Fruit fly (Drosophila melanogaster) whole organism, embryonic: ENCODE measurements around the gene CG11608.
A peak's percentile ranks its signal among the peaks of the same experiment; 100 is the strongest.

Experiments used
- Abd-B ChIP-seq: fragments of 200-800 bp; sonication (Bioruptor generic); optimal IDR thresholded peaks from 2 replicates; lab custom pipeline; 2018; ENCODE audit warnings: missing biosample characterization, mild to moderate bottlenecking, missing genetic modification characterization, moderate library complexity
- Bgb ChIP-seq: fragments of 200-800 bp; sonication (Bioruptor generic); IDR thresholded peaks from 2 replicates; pipeline ENCODE4 v1.3.6; 2022; ENCODE audit warnings: missing biosample characterization, missing genetic modification characterization; ENCODE audit not compliant: partially characterized antibody
- CG10267 ChIP-seq: fragments of 200-800 bp; sonication (Bioruptor generic); optimal IDR thresholded peaks from 2 replicates; lab custom pipeline; 2018; ENCODE audit warnings: missing biosample characterization, mild to moderate bottlenecking, missing genetic modification characterization, moderate library complexity
- CG10321 ChIP-seq: fragments of 200-800 bp; sonication (Bioruptor generic); IDR thresholded peaks from 2 replicates; pipeline ENCODE4 v1.3.6; 2022; ENCODE audit warnings: missing biosample characterization, missing genetic modification characterization
- CG12942 ChIP-seq: fragments of 200-800 bp; sonication (Bioruptor generic); optimal IDR thresholded peaks from 3 replicates; lab custom pipeline; 2016; ENCODE audit warnings: missing biosample characterization, missing genetic modification characterization
- CG16813 ChIP-seq: fragments of 200-800 bp; sonication (Bioruptor generic); IDR thresholded peaks from 3 replicates; pipeline ENCODE4 v1.3.6; 2022; ENCODE audit warnings: missing biosample characterization, missing genetic modification characterization; ENCODE audit not compliant: partially characterized antibody
- CG17829 ChIP-seq: fragments of 200-800 bp; optimal IDR thresholded peaks from 2 replicates; lab custom pipeline; 2019; ENCODE audit warnings: missing biosample characterization, mild to moderate bottlenecking, missing genetic modification characterization, moderate library complexity
- CG2116 ChIP-seq: fragments of 200-800 bp; sonication (Bioruptor generic); optimal IDR thresholded peaks from 3 replicates; lab custom pipeline; 2018; ENCODE audit warnings: missing biosample characterization, mild to moderate bottlenecking, missing genetic modification characterization
- CG2120 ChIP-seq: fragments of 200-800 bp; sonication (Bioruptor generic); optimal IDR thresholded peaks from 3 replicates; lab custom pipeline; 2016; ENCODE audit warnings: missing biosample characterization, missing genetic modification characterization
- CG2712 ChIP-seq: fragments of 200-800 bp; optimal IDR thresholded peaks from 3 replicates; lab custom pipeline; 2019; ENCODE audit warnings: missing biosample characterization, mild to moderate bottlenecking, missing genetic modification characterization, moderate library complexity
- CG33557 ChIP-seq: fragments of 200-800 bp; sonication (Bioruptor generic); optimal IDR thresholded peaks from 2 replicates; lab custom pipeline; 2019; ENCODE audit warnings: missing biosample characterization, mild to moderate bottlenecking, missing genetic modification characterization, moderate library complexity
- CG5245 ChIP-seq: fragments of 200-800 bp; sonication (Bioruptor generic); optimal IDR thresholded peaks from 3 replicates; lab custom pipeline; 2016; ENCODE audit warnings: missing biosample characterization, missing genetic modification characterization
- CG6254 ChIP-seq: fragments of 200-800 bp; sonication (Bioruptor generic); optimal IDR thresholded peaks from 3 replicates; lab custom pipeline; 2017; ENCODE audit warnings: mild to moderate bottlenecking, missing biosample characterization, missing genetic modification reagents, missing genetic modification characterization
- CG6689 ChIP-seq: fragments of 200-800 bp; sonication (Bioruptor generic); IDR thresholded peaks from 2 replicates; pipeline ENCODE4 v1.3.6; 2022; ENCODE audit warnings: missing biosample characterization, missing genetic modification characterization
- D ChIP-seq, 2 experiments: fragments of 200-800 bp in 1 of 2; fragments of >200 bp in 1 of 2; sonication (Bioruptor generic) in 1 of 2; optimal IDR thresholded peaks; 2 replicates in 1 of 2; 3 replicates in 1 of 2; lab custom pipeline; 2017; ENCODE audit warnings: mild to moderate bottlenecking in 1 of 2, missing biosample characterization in 1 of 2, missing genetic modification characterization in 1 of 2, missing genetic modification reagents in 1 of 2
- Dbx ChIP-seq: fragments of 200-800 bp; sonication (Bioruptor generic); IDR thresholded peaks from 3 replicates; pipeline ENCODE4 v1.3.6; 2022; ENCODE audit warnings: missing biosample characterization, missing genetic modification characterization
- Hr78 ChIP-seq, 2 experiments: fragments of 200-800 bp in 1 of 2; fragments of >200 bp in 1 of 2; sonication (Bioruptor generic) in 1 of 2; optimal IDR thresholded peaks; 2 replicates each; lab custom pipeline; 2017 to 2019; ENCODE audit warnings: missing biosample characterization in 2 of 2, missing genetic modification characterization in 2 of 2, mild to moderate bottlenecking in 1 of 2, moderate library complexity in 1 of 2
- Lhr ChIP-seq: fragments of 200-800 bp; sonication (Bioruptor generic); optimal IDR thresholded peaks from 3 replicates; lab custom pipeline; 2017; ENCODE audit warnings: mild to moderate bottlenecking, missing biosample characterization, missing genetic modification reagents, missing genetic modification characterization
- NFAT ChIP-seq: fragments of 200-800 bp; sonication (Bioruptor generic); IDR thresholded peaks from 2 replicates; pipeline ENCODE4 v1.3.6; 2022; ENCODE audit warnings: missing biosample characterization, missing genetic modification characterization
- NK7.1 ChIP-seq: fragments of 200-800 bp; sonication (Bioruptor generic); optimal IDR thresholded peaks from 3 replicates; lab custom pipeline; 2016; ENCODE audit warnings: missing biosample characterization, missing genetic modification characterization
- Pdp1 ChIP-seq, 2 experiments: fragments of 200-800 bp; sonication (Bioruptor generic); optimal IDR thresholded peaks; 3 replicates each; lab custom pipeline; 2016; ENCODE audit warnings: missing biosample characterization in 2 of 2, missing genetic modification characterization in 2 of 2, mild to moderate bottlenecking in 1 of 2, moderate library complexity in 1 of 2
- Ravus ChIP-seq: fragments of 200-800 bp; sonication (Bioruptor generic); IDR thresholded peaks from 2 replicates; pipeline ENCODE4 v1.3.6; 2022; ENCODE audit warnings: missing biosample characterization, missing genetic modification characterization
- Ssrp ChIP-seq: fragments of 200-800 bp; sonication (Bioruptor generic); optimal IDR thresholded peaks from 2 replicates; lab custom pipeline; 2018; ENCODE audit warnings: missing biosample characterization, mild to moderate bottlenecking, missing genetic modification characterization, moderate library complexity
- Tbp ChIP-seq: fragments of >200 bp; optimal IDR thresholded peaks from 2 replicates; lab custom pipeline; 2018; ENCODE audit warnings: missing biosample characterization, missing genetic modification characterization
- bigmax ChIP-seq: fragments of 200-800 bp; sonication (Bioruptor generic); optimal IDR thresholded peaks from 2 replicates; lab custom pipeline; 2018; ENCODE audit warnings: missing biosample characterization, mild to moderate bottlenecking, missing genetic modification characterization
- cg ChIP-seq: fragments of 200-800 bp; sonication (Bioruptor generic); optimal IDR thresholded peaks from 3 replicates; lab custom pipeline; 2019; ENCODE audit warnings: missing biosample characterization, mild to moderate bottlenecking, missing genetic modification characterization, moderate library complexity
- chm ChIP-seq: fragments of 200-800 bp; sonication (Bioruptor generic); IDR thresholded peaks from 2 replicates; pipeline ENCODE4 v1.3.6; 2022; ENCODE audit warnings: missing biosample characterization, missing genetic modification characterization
- crc ChIP-seq: fragments of 200-800 bp; sonication (Bioruptor generic); optimal IDR thresholded peaks from 2 replicates; lab custom pipeline; 2016; ENCODE audit warnings: missing biosample characterization, missing genetic modification characterization
- da ChIP-seq: fragments of 200-800 bp; sonication (Bioruptor generic); optimal IDR thresholded peaks from 2 replicates; lab custom pipeline; 2016; ENCODE audit warnings: missing biosample characterization, missing genetic modification characterization
- gfzf ChIP-seq: fragments of 200-800 bp; sonication (Bioruptor generic); optimal IDR thresholded peaks from 2 replicates; lab custom pipeline; 2016; ENCODE audit warnings: missing biosample characterization, mild to moderate bottlenecking, missing genetic modification characterization, moderate library complexity
- gsb-n ChIP-seq: fragments of 200-800 bp; sonication (Bioruptor generic); optimal IDR thresholded peaks from 3 replicates; lab custom pipeline; 2018; ENCODE audit warnings: missing biosample characterization, mild to moderate bottlenecking, missing genetic modification characterization
- insv ChIP-seq, 2 experiments: fragments of 200-800 bp; sonication (Bioruptor generic); optimal IDR thresholded peaks; 3 replicates each; lab custom pipeline; 2016 to 2018; ENCODE audit warnings: missing biosample characterization in 2 of 2, missing genetic modification characterization in 2 of 2
- ken ChIP-seq: fragments of 200-800 bp; sonication (Bioruptor generic); IDR thresholded peaks from 3 replicates; pipeline ENCODE4 v1.3.6; 2022; ENCODE audit warnings: missing biosample characterization, missing genetic modification characterization
- lmd ChIP-seq: fragments of 200-800 bp; sonication (Bioruptor generic); IDR thresholded peaks from 2 replicates; pipeline ENCODE4 v1.3.6; 2022; ENCODE audit warnings: missing biosample characterization, missing genetic modification characterization
- maf-S ChIP-seq: fragments of 200-800 bp; sonication (Bioruptor generic); optimal IDR thresholded peaks from 2 replicates; lab custom pipeline; 2016; ENCODE audit warnings: missing biosample characterization, missing genetic modification characterization
- oc ChIP-seq: fragments of 200-800 bp; sonication (Bioruptor generic); optimal IDR thresholded peaks from 2 replicates; lab custom pipeline; 2018; ENCODE audit warnings: missing biosample characterization, mild to moderate bottlenecking, missing genetic modification characterization, moderate library complexity
- pros ChIP-seq: fragments of 200-800 bp; sonication (Bioruptor generic); optimal IDR thresholded peaks from 3 replicates; lab custom pipeline; 2019; ENCODE audit warnings: missing biosample characterization, mild to moderate bottlenecking, missing genetic modification characterization, moderate library complexity
- run ChIP-seq: fragments of 200-800 bp; sonication (Bioruptor generic); optimal IDR thresholded peaks from 3 replicates; lab custom pipeline; 2018; ENCODE audit warnings: missing biosample characterization, mild to moderate bottlenecking, missing genetic modification characterization
- sc ChIP-seq, 3 experiments: fragments of >200 bp in 2 of 3; fragments of 200-800 bp in 1 of 3; sonication (Bioruptor generic) in 1 of 3; optimal IDR thresholded peaks; 2 replicates in 2 of 3; 3 replicates in 1 of 3; lab custom pipeline; 2017; ENCODE audit warnings: mild to moderate bottlenecking in 1 of 3, missing biosample characterization in 1 of 3, missing genetic modification characterization in 1 of 3, missing genetic modification reagents in 1 of 3
- sd ChIP-seq: fragments of 200-800 bp; sonication (Bioruptor generic); optimal IDR thresholded peaks from 3 replicates; lab custom pipeline; 2018; ENCODE audit warnings: missing biosample characterization, mild to moderate bottlenecking, missing genetic modification characterization, moderate library complexity
- stwl ChIP-seq: fragments of 200-800 bp; sonication (Bioruptor generic); optimal IDR thresholded peaks from 3 replicates; lab custom pipeline; 2018; ENCODE audit warnings: missing biosample characterization, mild to moderate bottlenecking, missing genetic modification characterization, moderate library complexity
- trh ChIP-seq: fragments of 200-800 bp; sonication (Bioruptor generic); optimal IDR thresholded peaks from 2 replicates; lab custom pipeline; 2016; ENCODE audit warnings: missing biosample characterization, missing genetic modification characterization
- unc-4 ChIP-seq: fragments of 200-800 bp; sonication (Bioruptor generic); IDR thresholded peaks from 2 replicates; pipeline ENCODE4 v1.3.6; 2022; ENCODE audit warnings: missing biosample characterization, missing genetic modification characterization; ENCODE audit not compliant: partially characterized antibody
- vnd ChIP-seq: fragments of 200-800 bp; sonication (Bioruptor generic); IDR thresholded peaks from 3 replicates; pipeline ENCODE4 v1.3.6; 2022; ENCODE audit warnings: missing biosample characterization, missing genetic modification characterization; ENCODE audit not compliant: partially characterized antibody
- zen ChIP-seq: fragments of 200-800 bp; sonication (Bioruptor generic); optimal IDR thresholded peaks from 3 replicates; lab custom pipeline; 2018; ENCODE audit warnings: missing biosample characterization, mild to moderate bottlenecking, missing genetic modification characterization, moderate library complexity
- zfh1 ChIP-seq: fragments of 200-800 bp; sonication (Bioruptor generic); IDR thresholded peaks from 3 replicates; pipeline ENCODE4 v1.3.6; 2022; ENCODE audit warnings: missing biosample characterization, missing genetic modification characterization

CG11608 gene

dm6 chr3R:12649099-12650029 lies 11.1 kb downstream of the CG11608 start (continued):
- TF ChIP-seq run (tag; lab: Kevin White, UChicago) (no peak), Pdp1 (GFP tag; optimal IDR thresholded peaks at IDR 0.05; lab: Kevin White, UChicago) (no peak), cg (peak; percentile 10), CG2120 (GFP tag; lab: Kevin White, UChicago) (no peak), gfzf (GFP tag; lab: Kevin White, UChicago) (no peak), D (optimal IDR thresholded peaks at IDR 0.05; lab: Kevin White, UChicago) (peak; percentile 90), D (GFP tag; optimal IDR thresholded peaks at IDR 0.05; lab: Kevin White, UChicago) (no peak), CG5245 (GFP tag; lab: Kevin White, UChicago) (no peak), crc (GFP tag; lab: Kevin White, UChicago) (no peak), Hr78 (GFP tag; optimal IDR thresholded peaks at IDR 0.05; lab: Kevin White, UChicago) (peak in 1 of 2 experiments; percentile 42), CG17829 (peak; percentile 2), zfh1 (0 out of 3 replicates have a peak, but pooled peaks have one; percentile 15), maf-S (GFP tag; lab: Kevin White, UChicago) (no peak), zen (tag; lab: Kevin White, UChicago) (peak; percentile 63), CG16813 (GFP tag; lab: Robert Waterston, UW) (0 out of 3 replicates have a peak, but pooled peaks have one; percentile 14), lmd (no peak), gsb-n (tag; lab: Kevin White, UChicago) (peak; percentile 57), trh (GFP tag; lab: Kevin White, UChicago) (no peak), NK7.1 (GFP tag; lab: Kevin White, UChicago) (no peak), CG6689 (GFP tag; lab: Robert Waterston, UW) (no peak), oc (tag; lab: Kevin White, UChicago) (peak; percentile 35), Ravus (GFP tag; lab: Robert Waterston, UW) (no peak), CG6254 (GFP tag; lab: Kevin White, UChicago) (no peak), da (GFP tag; lab: Kevin White, UChicago) (no peak), sd (peak; percentile 93)

dm6 chr3R:12650537-12650936 lies 12.3 kb downstream of the CG11608 start:
- no peak for TF ChIP-seq NFAT (GFP tag; lab: Robert Waterston, UW)
- TF ChIP-seq Abd-B (GFP tag; lab: Kevin White, UChicago), result peak; percentile 12
- TF ChIP-seq CG33557 (GFP tag; lab: Kevin White, UChicago), result no peak
- TF ChIP-seq CG12942, result no peak
- no peak for TF ChIP-seq bigmax (GFP tag; lab: Kevin White, UChicago)
- peak; percentile 50; the same call in 2 of the 3 replicates for TF ChIP-seq vnd
- peak; percentile 13 for TF ChIP-seq sd
- peak; percentile 31 for TF ChIP-seq stwl (tag; lab: Kevin White, UChicago)
- peak; percentile 8 for TF ChIP-seq Lhr (GFP tag; lab: Kevin White, UChicago)
- no peak for TF ChIP-seq CG10321 (GFP tag; lab: Robert Waterston, UW)
- no peak for TF ChIP-seq Tbp (GFP tag; lab: Kevin White, UChicago)
- no peak for TF ChIP-seq sc (optimal IDR thresholded peaks at IDR 0.05; lab: Kevin White, UChicago)
- TF ChIP-seq sc (GFP tag; optimal IDR thresholded peaks at IDR 0.05; lab: Kevin White, UChicago), result no peak
- peak; percentile 1 for TF ChIP-seq Ssrp (tag; lab: Kevin White, UChicago)
- TF ChIP-seq Dbx, result no peak
- TF ChIP-seq unc-4 (GFP tag; lab: Robert Waterston, UW), result no peak
- peak; percentile 11 for TF ChIP-seq CG2116
- TF ChIP-seq insv (GFP tag; optimal IDR thresholded peaks at IDR 0.05; lab: Kevin White, UChicago), result peak in 1 of 2 experiments; percentile 61
- no peak for TF ChIP-seq ken
- TF ChIP-seq Bgb (GFP tag; lab: Robert Waterston, UW), result peak; percentile 73
- no peak for TF ChIP-seq pros
- no peak for TF ChIP-seq chm (GFP tag; lab: Robert Waterston, UW)
- TF ChIP-seq CG2712, result peak; percentile 18
- TF ChIP-seq CG10267 (tag; lab: Kevin White, UChicago), result peak; percentile 7
